Worm (Caenorhabditis elegans) whole organism, L3 larva: ENCODE data around the gene F58D2.5.

Experiments used
- R02D3.7 ChIP-seq: fragments of 150-350 bp; optimal IDR thresholded peaks from 2 replicates; lab custom pipeline; 2014; ENCODE audit warnings: missing biosample characterization, missing genetic modification characterization
- aly-2 ChIP-seq: fragments of 150-350 bp; optimal IDR thresholded peaks from 2 replicates; lab custom pipeline; 2014; ENCODE audit warnings: missing biosample characterization, missing genetic modification characterization
- egl-27 ChIP-seq: sonication (generic microtip); optimal IDR thresholded peaks from 4 replicates; lab custom pipeline; 2017; ENCODE audit warnings: missing biosample characterization, missing genetic modification reagents, missing genetic modification characterization
- elt-1 ChIP-seq: fragments of 150-350 bp; optimal IDR thresholded peaks from 2 replicates; lab custom pipeline; 2014; ENCODE audit warnings: missing biosample characterization, missing genetic modification characterization
- jun-1 ChIP-seq: fragments of 150-350 bp; optimal IDR thresholded peaks from 2 replicates; lab custom pipeline; 2014; ENCODE audit warnings: missing biosample characterization, missing genetic modification reagents, missing genetic modification characterization
- mdl-1 ChIP-seq: fragments of 150-350 bp; optimal IDR thresholded peaks from 2 replicates; lab custom pipeline; 2014; ENCODE audit warnings: missing biosample characterization, missing genetic modification characterization
- nhr-23 ChIP-seq: fragments of 150-350 bp; optimal IDR thresholded peaks from 2 replicates; lab custom pipeline; 2014; ENCODE audit warnings: missing biosample characterization, missing genetic modification reagents, missing genetic modification characterization
- nhr-237 ChIP-seq: fragments of 150-350 bp; optimal IDR thresholded peaks from 2 replicates; lab custom pipeline; 2014; ENCODE audit warnings: missing biosample characterization, missing genetic modification characterization
- nhr-28 ChIP-seq: fragments of 150-350 bp; optimal IDR thresholded peaks from 2 replicates; lab custom pipeline; 2014; ENCODE audit warnings: missing biosample characterization, missing genetic modification characterization
- nhr-76 ChIP-seq: fragments of 150-350 bp; sonication (generic microtip); optimal IDR thresholded peaks from 5 replicates; lab custom pipeline; 2014; ENCODE audit warnings: missing biosample characterization, missing genetic modification characterization
- snpc-4 ChIP-seq: fragments of 150-350 bp; optimal IDR thresholded peaks from 2 replicates; lab custom pipeline; 2014; ENCODE audit warnings: missing biosample characterization, missing genetic modification characterization
- unc-39 ChIP-seq: sonication (generic microtip); optimal IDR thresholded peaks from 4 replicates; lab custom pipeline; 2017; ENCODE audit warnings: missing biosample characterization, missing genetic modification characterization
- unc-62 ChIP-seq: fragments of 150-350 bp; sonication (generic microtip); optimal IDR thresholded peaks from 4 replicates; lab custom pipeline; 2014; ENCODE audit warnings: missing biosample characterization, missing genetic modification reagents, missing genetic modification characterization
- ztf-4 ChIP-seq: fragments of 150-350 bp; optimal IDR thresholded peaks from 2 replicates; lab custom pipeline; 2014; ENCODE audit warnings: missing biosample characterization, missing genetic modification characterization

DNA sequence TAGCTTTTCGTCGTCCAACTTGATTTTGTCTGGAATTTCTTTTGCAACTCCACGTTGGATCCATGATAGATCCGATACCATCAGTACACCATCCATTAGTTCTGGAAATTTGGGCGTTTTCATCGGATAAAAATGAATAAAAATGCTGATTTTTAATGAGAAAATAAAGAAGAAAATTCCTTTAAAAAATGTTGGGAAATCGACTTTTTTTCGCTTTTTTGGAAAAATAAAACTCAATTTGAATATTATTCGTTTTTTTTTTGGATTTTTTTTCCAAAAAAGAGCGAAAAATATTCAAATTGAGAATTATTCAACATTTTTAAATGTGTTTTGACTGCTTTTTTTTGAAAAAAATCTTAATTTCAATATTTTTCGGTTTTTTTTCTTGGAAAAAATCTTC is 43.3 kb upstream of the F58D2.5 start, which contains the start of gene pwp-1:
- TF ChIP-seq nhr-23 (tag; lab: Kevin White, UChicago) (no peak), unc-62 (no peak), snpc-4 (tag; lab: Kevin White, UChicago) (no peak), nhr-28 (tag; lab: Kevin White, UChicago) (no peak), nhr-237 (tag; lab: Kevin White, UChicago) (no peak), R02D3.7 (tag; lab: Kevin White, UChicago) (no peak), aly-2 (tag; lab: Kevin White, UChicago) (no peak), ztf-4 (tag; lab: Kevin White, UChicago) (no peak), jun-1 (no peak), egl-27 (tag; lab: Kevin White, UChicago) (no peak), unc-39 (tag; lab: Kevin White, UChicago) (no peak), mdl-1 (no peak), elt-1 (tag; lab: Kevin White, UChicago) (no peak), nhr-76 (tag; lab: Kevin White, UChicago) (no peak)
